Worm (Caenorhabditis elegans): ENCODE results near the gene srh-37.

srh-37 gene

ce11 chrV:503728-504127, 8.6 kb downstream of the srh-37 start, which contains the start of gene srlf-35:
Gene srlf-35 (plus strand): TSS chrV:504028.
- no peak for TF ChIP-seq fkh-4 (tag; optimal IDR thresholded peaks at IDR 0.05; ENCODE audit: borderline replicate concordance)
- TF ChIP-seq elt-2 (tag; optimal IDR thresholded peaks at IDR 0.05) = no peak
- TF ChIP-seq ceh-90 (tag; optimal IDR thresholded peaks at IDR 0.05) = no peak
- TF ChIP-seq fos-1 (tag; optimal IDR thresholded peaks at IDR 0.05) = no peak
- no peak for TF ChIP-seq nhr-47 (tag; optimal IDR thresholded peaks at IDR 0.05)
- no peak for TF ChIP-seq ces-1 (GFP tag; optimal IDR thresholded peaks at IDR 0.05)
- TF ChIP-seq ceh-8 (GFP tag; optimal IDR thresholded peaks at IDR 0.05) = no peak
- TF ChIP-seq zip-4 (GFP tag; optimal IDR thresholded peaks at IDR 0.05) = no peak
- TF ChIP-seq nhr-71 (tag; optimal IDR thresholded peaks at IDR 0.05) = no peak
- no peak for TF ChIP-seq lin-39 (tag; optimal IDR thresholded peaks at IDR 0.05)
- no peak for TF ChIP-seq ama-1 (optimal IDR thresholded peaks at IDR 0.05)
- TF ChIP-seq vab-15 (tag; optimal IDR thresholded peaks at IDR 0.05) = no peak
- TF ChIP-seq aha-1 (tag; optimal IDR thresholded peaks at IDR 0.05) = no peak
- no peak for TF ChIP-seq nhr-76 (tag; optimal IDR thresholded peaks at IDR 0.05)
- TF ChIP-seq mep-1 (tag; optimal IDR thresholded peaks at IDR 0.05) = no peak
- no peak for TF ChIP-seq C34B4.2 (tag; optimal IDR thresholded peaks at IDR 0.05)
- TF ChIP-seq zag-1 (tag; optimal IDR thresholded peaks at IDR 0.05) = no peak
- TF ChIP-seq mdl-1 (tag; optimal IDR thresholded peaks at IDR 0.05) = no peak
- TF ChIP-seq lin-15B (tag; optimal IDR thresholded peaks at IDR 0.05) = no peak

ce11 chrV:502803-503273, 9.5 kb downstream of the srh-37 start, which contains the start of gene T01G6.10:
Gene T01G6.10 (minus strand): TSS chrV:503223.
- TF ChIP-seq lin-13 (GFP tag; optimal IDR thresholded peaks at IDR 0.05) (no peak), tlp-1 (tag; optimal IDR thresholded peaks at IDR 0.05) (no peak), ceh-8 (GFP tag; optimal IDR thresholded peaks at IDR 0.05) (no peak), snpc-4 (tag; optimal IDR thresholded peaks at IDR 0.05) (no peak), unc-130 (tag; optimal IDR thresholded peaks at IDR 0.05) (no peak), nhr-77 (tag; optimal IDR thresholded peaks at IDR 0.05) (no peak)

- TF ChIP-seq fos-1 (tag; optimal IDR thresholded peaks at IDR 0.05) = no peak
- no peak for TF ChIP-seq lir-3 (tag; optimal IDR thresholded peaks at IDR 0.05; ENCODE audit: poor library complexity)
- TF ChIP-seq unc-130 (tag; optimal IDR thresholded peaks at IDR 0.05) = no peak
- TF ChIP-seq ama-1 (optimal IDR thresholded peaks at IDR 0.05) = no peak
- no peak for TF ChIP-seq lin-39 (tag; optimal IDR thresholded peaks at IDR 0.05)
- TF ChIP-seq hpl-2 (GFP tag; optimal IDR thresholded peaks at IDR 0.05) = no peak
- TF ChIP-seq blmp-1 (tag; optimal IDR thresholded peaks at IDR 0.05) = no peak
- no peak for TF ChIP-seq ceh-88 (GFP tag; IDR thresholded peaks at IDR 0.05)
- TF ChIP-seq sup-37 (GFP tag; optimal IDR thresholded peaks at IDR 0.05) = no peak
- no peak for TF ChIP-seq mab-9 (GFP tag; IDR thresholded peaks at IDR 0.05)
- TF ChIP-seq nhr-19 (GFP tag; conservative IDR thresholded peaks at IDR 0.05) = no peak
- no peak for TF ChIP-seq lin-15B (tag; optimal IDR thresholded peaks at IDR 0.05)
Observed at ce11 chrV:501230-501629, 11.1 kb downstream of the srh-37 start, which contains the start of gene str-256. Gene str-256 (minus strand): TSS chrV:501330.

ce11 chrV:500535-500934, 11.8 kb downstream of the srh-37 start:
- no peak for TF ChIP-seq pag-3 (tag; optimal IDR thresholded peaks at IDR 0.05; ENCODE audit: borderline replicate concordance, insufficient read depth)
- no peak for TF ChIP-seq alr-1 (tag; optimal IDR thresholded peaks at IDR 0.05; ENCODE audit: borderline replicate concordance)
- no peak for TF ChIP-seq aha-1 (tag; optimal IDR thresholded peaks at IDR 0.05)
- TF ChIP-seq lin-39 (tag; optimal IDR thresholded peaks at IDR 0.05) = no peak
- no peak for TF ChIP-seq pax-3 (tag; optimal IDR thresholded peaks at IDR 0.05)
- no peak for TF ChIP-seq nhr-20 (tag; optimal IDR thresholded peaks at IDR 0.05)
- no peak for TF ChIP-seq rnt-1 (tag; optimal IDR thresholded peaks at IDR 0.05)
- TF ChIP-seq lin-35 (GFP tag; optimal IDR thresholded peaks at IDR 0.05) = no peak
- no peak for TF ChIP-seq hlh-4 (tag; optimal IDR thresholded peaks at IDR 0.05)
- no peak for TF ChIP-seq egl-13 (tag; optimal IDR thresholded peaks at IDR 0.05)
- no peak for TF ChIP-seq lin-14 (GFP tag; optimal IDR thresholded peaks at IDR 0.05)
- TF ChIP-seq fkh-4 (tag; optimal IDR thresholded peaks at IDR 0.05; ENCODE audit: borderline replicate concordance) = no peak
- no peak for TF ChIP-seq ces-1 (GFP tag; optimal IDR thresholded peaks at IDR 0.05)
- no peak for TF ChIP-seq hpl-2 (GFP tag; optimal IDR thresholded peaks at IDR 0.05)
- TF ChIP-seq vab-15 (tag; optimal IDR thresholded peaks at IDR 0.05) = no peak
- TF ChIP-seq fkh-10 (GFP tag; optimal IDR thresholded peaks at IDR 0.05) = no peak
- TF ChIP-seq F16B12.6 (tag; optimal IDR thresholded peaks at IDR 0.05) = no peak
- TF ChIP-seq ama-1 (optimal IDR thresholded peaks at IDR 0.05) = no peak
- no peak for TF ChIP-seq aly-2 (tag; optimal IDR thresholded peaks at IDR 0.05)
- no peak for TF ChIP-seq fos-1 (tag; optimal IDR thresholded peaks at IDR 0.05)

Data from whole organism, L1 larva.